Worm (Caenorhabditis elegans): ENCODE measurements around the gene C42D8.1.

DNA sequence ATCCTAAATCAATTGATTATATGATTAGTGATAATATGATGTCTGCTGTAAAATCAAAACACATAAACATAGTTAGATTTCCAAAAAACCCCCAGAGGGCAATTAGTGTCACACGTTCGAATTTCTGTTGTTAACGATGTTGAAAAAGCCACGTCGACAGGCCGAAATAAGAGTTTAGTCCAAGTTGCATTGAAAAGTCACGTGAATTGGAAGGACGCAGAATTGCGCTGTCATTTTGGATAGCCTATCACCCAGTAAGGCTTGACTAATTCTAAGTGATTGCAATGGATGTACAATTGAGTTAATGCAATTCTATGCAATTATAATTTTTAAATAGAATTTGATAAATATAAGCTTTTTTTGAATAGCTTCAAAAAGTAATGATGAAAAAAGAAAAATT is 26.2 kb downstream of the C42D8.1 start:
- TF ChIP-seq dao-5 (tag; optimal IDR thresholded peaks at IDR 0.05) (no peak), him-1 (tag; optimal IDR thresholded peaks at IDR 0.05) (no peak), W03F9.2 (tag; optimal IDR thresholded peaks at IDR 0.05) (no peak)
